Fruit fly (Drosophila melanogaster): ENCODE measurements around the gene obst-F.

dm6 chr3L:20221412-20221864, 20.0 kb upstream of the obst-F start, which contains the start of gene CG17145:
- no peak for TF ChIP-seq ey (GFP tag; optimal IDR thresholded peaks at IDR 0.05)
- TF ChIP-seq brk (GFP tag; optimal IDR thresholded peaks at IDR 0.05) = no peak
- TF ChIP-seq woc (GFP tag; optimal IDR thresholded peaks at IDR 0.05) = no peak
- TF ChIP-seq Mio (GFP tag; optimal IDR thresholded peaks at IDR 0.05) = no peak
- no peak for TF ChIP-seq Sp1 (GFP tag; optimal IDR thresholded peaks at IDR 0.05)
- TF ChIP-seq N (GFP tag; optimal IDR thresholded peaks at IDR 0.05) = no peak
- TF ChIP-seq Hnf4 (GFP tag; optimal IDR thresholded peaks at IDR 0.05) = no peak
- no peak for TF ChIP-seq CG9705 (GFP tag; optimal IDR thresholded peaks at IDR 0.05)
- TF ChIP-seq jim (GFP tag; optimal IDR thresholded peaks at IDR 0.05) = no peak
- no peak for TF ChIP-seq Dfd (GFP tag; optimal IDR thresholded peaks at IDR 0.05)
- no peak for TF ChIP-seq lola (GFP tag; optimal IDR thresholded peaks at IDR 0.05)
- TF ChIP-seq psq (GFP tag; optimal IDR thresholded peaks at IDR 0.05) = no peak
- no peak for TF ChIP-seq Hr78 (GFP tag; optimal IDR thresholded peaks at IDR 0.05)
